Worm (Caenorhabditis elegans): ENCODE data around the gene ZK596.2.

ZK596.2 gene

DNA sequence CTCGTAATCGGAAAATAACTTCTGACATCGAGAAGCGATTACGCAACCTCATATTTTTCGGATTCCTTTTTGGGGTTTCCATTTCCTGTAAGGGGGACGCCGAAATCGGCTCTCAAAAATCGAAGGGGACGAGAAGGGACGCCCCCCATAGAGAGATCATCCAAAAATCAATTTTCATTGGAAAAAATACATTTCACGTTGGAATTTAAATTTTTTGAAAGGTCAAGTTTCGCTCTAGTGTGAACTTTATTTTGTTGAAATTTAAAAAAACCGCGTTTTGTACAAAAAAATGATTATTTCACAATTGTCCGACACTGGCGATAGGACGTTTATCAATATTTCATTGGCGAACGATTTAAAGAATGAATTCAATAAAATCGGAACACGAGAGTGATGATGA lies 42.9 kb upstream of the ZK596.2 start, which contains the start of gene Y69E1A.3 (continued):
- TF ChIP-seq mes-2 (tag; optimal IDR thresholded peaks at IDR 0.05; ENCODE audit: poor library complexity, severe bottlenecking) (no peak), zip-2 (tag; optimal IDR thresholded peaks at IDR 0.05) (no peak), nhr-28 (tag; optimal IDR thresholded peaks at IDR 0.05) (no peak)

DNA sequence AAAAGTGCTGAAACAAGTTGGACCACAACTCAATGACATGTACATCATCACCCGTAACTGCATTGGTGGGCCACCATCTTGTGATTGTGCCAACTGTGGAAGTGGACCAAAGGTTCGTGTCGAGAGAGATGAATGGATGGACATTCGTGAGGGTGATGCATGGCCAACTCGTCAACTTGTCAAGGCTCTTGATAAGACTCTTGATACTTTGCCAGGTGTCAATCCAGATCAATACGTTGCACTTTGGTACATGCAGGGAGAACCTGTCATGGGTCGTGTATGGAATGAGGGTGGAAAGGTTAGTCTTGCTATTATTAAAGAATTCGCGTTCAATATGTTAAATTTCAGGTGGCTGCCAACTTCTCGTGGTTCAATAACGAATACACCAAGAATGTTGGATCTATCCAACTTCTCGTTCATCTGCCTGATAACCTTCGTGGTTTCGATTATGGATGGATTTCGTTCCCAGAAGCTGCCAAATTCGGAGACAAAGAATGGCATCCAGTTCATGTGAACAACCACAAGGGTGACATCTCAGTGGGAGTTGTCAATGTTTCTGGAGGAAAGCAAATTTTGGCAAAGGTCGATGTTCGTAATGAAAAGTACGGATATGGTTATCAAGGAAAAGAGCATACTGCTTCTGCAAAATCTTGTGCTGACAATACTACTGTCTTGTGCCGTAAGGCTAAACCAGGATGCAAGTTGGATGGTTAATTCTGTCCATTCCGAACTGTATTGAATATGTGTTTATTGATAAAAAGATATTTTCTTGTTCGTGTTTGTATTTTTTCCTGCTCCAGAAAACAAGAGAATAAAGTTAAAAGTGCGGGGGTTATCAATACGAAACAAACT lies 41.5 kb upstream of the ZK596.2 start:
- TF ChIP-seq unc-62 (GFP tag; optimal IDR thresholded peaks at IDR 0.05 in 1 of 2) = peak in 1 of 2 experiments; percentile 92
- no peak for TF ChIP-seq unc-62 (tag; optimal IDR thresholded peaks at IDR 0.05)
- no peak for TF ChIP-seq skn-1 (tag; optimal IDR thresholded peaks at IDR 0.05)
- no peak for TF ChIP-seq nhr-10 (tag; optimal IDR thresholded peaks at IDR 0.05)
- no peak for TF ChIP-seq Y75B8A.6 (GFP tag; IDR thresholded peaks at IDR 0.05)
- TF ChIP-seq gei-8 (GFP tag; optimal IDR thresholded peaks at IDR 0.05) = peak; percentile 16
- no peak for TF ChIP-seq daf-8 (GFP tag; IDR thresholded peaks at IDR 0.05)
- no peak for TF ChIP-seq vab-7 (GFP tag; IDR thresholded peaks at IDR 0.05)
- TF ChIP-seq aha-1 (tag) = no peak

DNA sequence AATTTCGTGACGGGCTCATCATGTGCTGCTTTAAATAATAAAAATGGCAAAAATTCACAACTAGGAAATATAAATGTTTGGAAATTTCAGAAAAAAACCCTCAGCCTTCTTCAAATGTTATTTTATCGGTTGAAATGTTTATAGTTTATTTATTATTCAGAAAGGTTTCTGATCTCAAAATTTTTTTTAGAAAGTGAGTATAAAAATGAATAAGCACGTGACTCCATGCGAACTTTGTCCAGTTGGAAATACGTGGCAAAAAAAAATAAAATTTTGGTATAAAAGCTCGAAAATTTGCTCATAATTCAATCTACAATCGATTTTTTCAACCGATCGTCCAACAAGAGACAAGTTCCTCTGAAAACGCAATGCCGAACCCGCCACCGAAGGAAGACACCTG lies 40.4 kb upstream of the ZK596.2 start, which contains the start of gene nsph-3.1:
nsph-3.1 (plus strand) TSS at position 301 of the 400 bp plus-strand sequence.
- TF ChIP-seq dve-1 (tag; optimal IDR thresholded peaks at IDR 0.05; ENCODE audit: insufficient read depth) = no peak
- TF ChIP-seq ZK546.5 (tag; optimal IDR thresholded peaks at IDR 0.05) = no peak
- TF ChIP-seq nhr-41 (GFP tag; IDR thresholded peaks at IDR 0.05) = no peak
- no peak for TF ChIP-seq gei-8 (GFP tag; optimal IDR thresholded peaks at IDR 0.05)
- TF ChIP-seq madf-9 (GFP tag; conservative IDR thresholded peaks at IDR 0.05) = no peak

DNA sequence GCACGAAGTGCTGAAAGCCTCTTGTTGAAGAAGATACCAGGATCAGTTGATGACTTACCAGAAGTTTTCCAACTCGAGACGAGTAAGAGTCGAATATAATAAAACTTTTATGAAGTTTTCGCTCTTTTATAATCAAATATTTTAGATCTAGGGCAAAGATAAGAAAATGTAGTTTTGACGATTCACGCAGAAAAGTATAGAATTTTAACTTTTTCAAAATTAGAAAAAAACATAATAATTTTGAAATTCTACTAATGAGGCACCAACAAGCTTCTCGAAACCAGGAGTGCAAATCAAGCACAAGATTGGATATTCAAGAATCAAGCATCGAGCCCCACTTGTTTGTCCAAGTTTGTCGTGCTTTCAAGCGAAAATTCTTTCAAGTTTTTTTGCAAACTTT lies 39.7 kb upstream of the ZK596.2 start, which contains the start of gene Y69E1A.1:
Y69E1A.1 (minus strand) TSS at position 101 of the 400 bp plus-strand sequence.
- no peak for TF ChIP-seq ctbp-1 (GFP tag; IDR thresholded peaks at IDR 0.05)
- no peak for TF ChIP-seq nhr-102 (tag; optimal IDR thresholded peaks at IDR 0.05)
- TF ChIP-seq egl-27 (tag; optimal IDR thresholded peaks at IDR 0.05) = no peak
- no peak for TF ChIP-seq lin-39 (tag; optimal IDR thresholded peaks at IDR 0.05)
- no peak for TF ChIP-seq T26A8.4 (GFP tag; IDR thresholded peaks at IDR 0.05)
- TF ChIP-seq nhr-6 (tag; optimal IDR thresholded peaks at IDR 0.05) = no peak
- no peak for TF ChIP-seq ceh-82 (tag; optimal IDR thresholded peaks at IDR 0.05)
- TF ChIP-seq nhr-10 (tag; optimal IDR thresholded peaks at IDR 0.05) = no peak

DNA sequence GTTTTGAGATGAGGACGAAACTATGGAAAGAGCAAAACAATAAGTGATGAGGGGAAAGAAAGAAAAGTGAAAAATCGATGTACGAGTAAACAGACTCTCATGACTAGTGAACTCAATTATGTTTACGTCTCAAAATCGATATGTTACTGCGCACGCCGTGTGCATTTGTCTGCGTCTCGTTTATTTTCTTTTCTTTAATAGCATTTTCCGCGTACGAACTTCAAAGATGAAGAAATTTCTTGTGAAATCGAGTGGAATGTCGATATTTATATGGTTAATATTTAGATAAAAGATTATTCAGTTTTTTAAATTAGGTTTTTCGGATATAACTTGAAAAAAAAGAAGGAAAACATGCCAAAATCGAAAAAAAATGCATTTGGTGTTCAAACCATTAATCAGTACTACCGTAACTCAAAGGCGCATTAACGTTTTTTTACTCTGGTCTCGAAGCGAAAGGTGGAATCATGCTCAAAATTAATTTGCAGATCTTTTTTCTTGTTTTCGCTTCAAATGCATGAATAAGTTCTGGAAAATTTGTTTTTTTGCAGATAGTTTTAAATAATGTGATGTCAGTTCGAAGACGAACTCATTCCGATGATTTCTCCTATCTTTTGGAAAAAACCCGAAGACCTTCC lies 27.9 kb upstream of the ZK596.2 start, which contains the start of gene fic-1:
fic-1 (plus strand) TSS at position 549 of the 635 bp plus-strand sequence.
- TF ChIP-seq zfp-3 (GFP tag; conservative IDR thresholded peaks at IDR 0.05) (no peak), F10B5.3 (tag; optimal IDR thresholded peaks at IDR 0.05) (no peak), pha-4 (GFP tag; IDR thresholded peaks at IDR 0.05) (no peak), pha-4 (tag; optimal IDR thresholded peaks at IDR 0.05) (peak; percentile 88), Y5F2A.4 (GFP tag; optimal IDR thresholded peaks at IDR 0.05) (no peak), snpc-4 (tag; optimal IDR thresholded peaks at IDR 0.05) (no peak), unc-130 (GFP tag; optimal IDR thresholded peaks at IDR 0.05) (no peak), ZK546.5 (tag; optimal IDR thresholded peaks at IDR 0.05) (no peak), D1046.2 (GFP tag; IDR thresholded peaks at IDR 0.05) (no peak), mes-2 (tag; optimal IDR thresholded peaks at IDR 0.05; ENCODE audit: poor library complexity, severe bottlenecking) (peak; percentile 41), pqm-1 (tag; optimal IDR thresholded peaks at IDR 0.05) (no peak), spr-3 (GFP tag; optimal IDR thresholded peaks at IDR 0.05) (no peak), arid-1 (GFP tag; conservative IDR thresholded peaks at IDR 0.05) (no peak), ztf-7 (tag; optimal IDR thresholded peaks at IDR 0.05) (no peak), lin-38 (GFP tag; IDR thresholded peaks at IDR 0.05) (peak; percentile 24), madf-9 (GFP tag; conservative IDR thresholded peaks at IDR 0.05) (no peak), duxl-1 (tag; optimal IDR thresholded peaks at IDR 0.05; ENCODE audit: poor library complexity) (no peak), vab-7 (GFP tag; IDR thresholded peaks at IDR 0.05) (no peak), zip-2 (tag; optimal IDR thresholded peaks at IDR 0.05) (no peak), fkh-10 (GFP tag; optimal IDR thresholded peaks at IDR 0.05) (peak; percentile 95), nhr-11 (tag; optimal IDR thresholded peaks at IDR 0.05) (peak; percentile 57), nhr-237 (tag; optimal IDR thresholded peaks at IDR 0.05) (no peak), lin-15B (tag; optimal IDR thresholded peaks at IDR 0.05) (no peak), Y48G9A.11 (GFP tag; IDR thresholded peaks at IDR 0.05) (no peak), daf-12 (tag; optimal IDR thresholded peaks at IDR 0.05) (no peak)

Data from whole organism, L4 larva.